Worm (Caenorhabditis elegans) whole organism, young adult: ENCODE results near the gene T16A1.2.

ENCODE experiments used
- ceh-40 ChIP-seq: fragments of 200-800 bp; sonication (Bioruptor generic); IDR thresholded peaks from 2 replicates; pipeline ENCODE4 v1.3.6; 2022; ENCODE audit warnings: missing genetic modification characterization, missing compliant biosample characterization
- die-1 ChIP-seq: sonication (generic microtip); optimal IDR thresholded peaks from 2 replicates; lab custom pipeline; 2016; ENCODE audit warnings: missing genotype, mild to moderate bottlenecking, missing genetic modification characterization, missing compliant biosample characterization
- egl-18 ChIP-seq: fragments of 200-800 bp; sonication (Bioruptor generic); IDR thresholded peaks from 2 replicates; pipeline ENCODE4 v1.3.6; 2022; ENCODE audit warnings: missing genetic modification reagents, missing genetic modification characterization, missing compliant biosample characterization
- nhr-90 ChIP-seq: sonication (generic microtip); optimal IDR thresholded peaks from 2 replicates; lab custom pipeline; 2016; ENCODE audit warnings: missing genotype, mild to moderate bottlenecking, missing genetic modification characterization, missing compliant biosample characterization
- repo-1 ChIP-seq: sonication (generic microtip); optimal IDR thresholded peaks from 2 replicates; lab custom pipeline; 2017; ENCODE audit warnings: mild to moderate bottlenecking, missing genetic modification characterization, missing compliant biosample characterization
- ztf-6 ChIP-seq: fragments of 200-800 bp; sonication (Bioruptor generic); IDR thresholded peaks from 2 replicates; pipeline ENCODE4 v1.3.6; 2022; ENCODE audit warnings: missing genetic modification reagents, missing genetic modification characterization, missing compliant biosample characterization

ce11 chrII:2114488-2114887, 19.1 kb downstream of the T16A1.2 start:
- TF ChIP-seq nhr-90 (tag; lab: Kevin White, UChicago): no peak
- TF ChIP-seq ztf-6 (GFP tag; lab: Robert Waterston, UW): no peak
- TF ChIP-seq repo-1 (tag; lab: Kevin White, UChicago): no peak
- TF ChIP-seq egl-18 (GFP tag; lab: Robert Waterston, UW): no peak
- no peak for TF ChIP-seq die-1 (tag; lab: Kevin White, UChicago)
- no peak for TF ChIP-seq ceh-40 (GFP tag; lab: Robert Waterston, UW)
